Worm (Caenorhabditis elegans): Measurements from ENCODE around the gene F13C5.1.

DNA sequence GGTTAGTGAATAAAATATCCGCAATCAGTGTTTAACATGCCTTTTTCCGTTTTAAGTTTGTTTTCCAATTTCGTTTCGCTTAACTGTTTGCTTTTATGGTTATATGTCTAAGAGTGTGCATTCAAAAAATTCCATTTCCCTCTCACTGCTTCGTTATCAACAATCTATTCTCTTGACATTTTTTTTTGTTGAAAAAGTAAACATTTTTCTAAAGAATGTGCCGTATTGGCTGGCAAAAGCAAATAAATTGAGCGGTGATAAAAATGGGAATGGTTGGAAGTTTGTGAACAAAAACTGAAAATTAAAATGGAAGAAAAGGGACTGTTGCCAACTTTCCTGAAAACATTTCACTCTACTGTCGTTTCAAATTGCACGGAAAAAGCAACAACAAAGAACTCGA is 49.7 kb downstream of the F13C5.1 start:
- TF ChIP-seq nhr-12 (tag; optimal IDR thresholded peaks at IDR 0.05): no peak
- no peak for TF ChIP-seq sptf-1 (tag; optimal IDR thresholded peaks at IDR 0.05)
- no peak for TF ChIP-seq mls-2 (tag; optimal IDR thresholded peaks at IDR 0.05)

Measured in whole organism, mixed stage, embryonic.